Worm (Caenorhabditis elegans): ENCODE results near the gene asm-1.

asm-1 gene

ce11 chrII:6941520-6941919, 31.6 kb downstream of the asm-1 start:
- TF ChIP-seq sdc-2 (tag; optimal IDR thresholded peaks at IDR 0.05): no peak
- no peak for TF ChIP-seq tbx-7 (tag; optimal IDR thresholded peaks at IDR 0.05)
- TF ChIP-seq ceh-31 (tag; optimal IDR thresholded peaks at IDR 0.05): peak; percentile 59
- no peak for TF ChIP-seq nfya-1 (tag; optimal IDR thresholded peaks at IDR 0.05)

DNA sequence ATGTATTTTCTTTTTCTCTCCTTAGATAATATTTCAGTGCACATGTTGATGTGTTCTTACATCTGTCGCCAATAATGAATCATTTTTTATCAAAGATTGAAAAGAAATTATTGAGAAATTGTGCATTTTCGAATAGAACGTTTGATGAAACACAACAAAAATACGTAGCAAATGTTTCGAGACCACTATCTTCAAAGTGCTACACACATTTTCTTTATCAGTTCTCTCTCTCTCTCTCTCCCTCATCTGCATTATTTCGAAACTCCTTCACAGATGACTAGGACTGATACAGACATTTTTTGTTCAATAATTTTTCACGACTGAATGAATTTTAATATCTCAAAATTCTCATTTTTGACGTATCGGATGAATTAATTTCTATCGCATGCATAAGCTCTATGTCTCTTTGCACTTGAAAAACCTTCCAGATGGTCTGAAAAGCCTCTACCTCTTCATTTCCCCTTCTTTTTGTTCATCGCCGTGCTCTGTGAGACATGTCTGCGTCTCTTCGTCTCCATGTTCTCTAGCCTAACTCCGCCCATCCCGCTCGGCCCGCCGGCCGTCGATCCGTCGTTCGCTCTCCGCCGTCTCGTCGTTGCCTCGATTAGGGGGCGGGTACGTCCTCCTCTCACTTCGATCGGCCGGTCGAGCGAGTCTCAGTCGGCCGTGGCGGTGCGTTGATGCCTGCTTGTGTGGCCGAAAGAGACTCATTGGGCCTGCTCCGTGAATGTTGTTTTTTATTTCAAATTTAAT, 33.6 kb downstream of the asm-1 start:
- TF ChIP-seq lin-11 (tag; optimal IDR thresholded peaks at IDR 0.05) (no peak), hlh-6 (tag; optimal IDR thresholded peaks at IDR 0.05) (no peak), ref-2 (tag; optimal IDR thresholded peaks at IDR 0.05) (peak; percentile 72), lim-6 (tag; optimal IDR thresholded peaks at IDR 0.05) (no peak), pqm-1 (tag; optimal IDR thresholded peaks at IDR 0.05) (no peak), ceh-31 (tag; optimal IDR thresholded peaks at IDR 0.05) (peak; percentile 66), nfya-1 (tag; optimal IDR thresholded peaks at IDR 0.05) (peak; percentile 53), unc-55 (GFP tag; optimal IDR thresholded peaks at IDR 0.05) (no peak), elt-4 (tag; optimal IDR thresholded peaks at IDR 0.05) (no peak), ets-4 (tag; optimal IDR thresholded peaks at IDR 0.05) (no peak), madf-2 (tag; optimal IDR thresholded peaks at IDR 0.05) (no peak), fax-1 (tag; optimal IDR thresholded peaks at IDR 0.05) (no peak), fkh-10 (GFP tag; optimal IDR thresholded peaks at IDR 0.05) (no peak), pha-4 (tag; optimal IDR thresholded peaks at IDR 0.05) (no peak), pax-1 (tag; optimal IDR thresholded peaks at IDR 0.05) (peak; percentile 64), pat-9 (tag; optimal IDR thresholded peaks at IDR 0.05) (no peak), hlh-15 (tag; optimal IDR thresholded peaks at IDR 0.05) (no peak), K09A11.1 (tag; optimal IDR thresholded peaks at IDR 0.05; ENCODE audit: insufficient read depth) (no peak), sox-4 (tag; optimal IDR thresholded peaks at IDR 0.05) (peak; percentile 38), dve-1 (tag; optimal IDR thresholded peaks at IDR 0.05) (no peak), ceh-19 (GFP tag; optimal IDR thresholded peaks at IDR 0.05) (peak; percentile 37), T23F11.4 (GFP tag; optimal IDR thresholded peaks at IDR 0.05) (no peak), odd-2 (tag; optimal IDR thresholded peaks at IDR 0.05) (no peak), mec-3 (tag; optimal IDR thresholded peaks at IDR 0.05; ENCODE audit: borderline replicate concordance) (no peak), hlh-8 (tag; optimal IDR thresholded peaks at IDR 0.05) (no peak), ttx-3 (tag; optimal IDR thresholded peaks at IDR 0.05) (no peak), syd-9 (tag; optimal IDR thresholded peaks at IDR 0.05) (peak; percentile 52), C08G9.2 (tag; optimal IDR thresholded peaks at IDR 0.05) (peak; percentile 58), pros-1 (tag; optimal IDR thresholded peaks at IDR 0.05) (no peak), sdc-2 (tag; optimal IDR thresholded peaks at IDR 0.05) (peak; percentile 48), ceh-18 (tag; optimal IDR thresholded peaks at IDR 0.05) (no peak), ceh-48 (tag; optimal IDR thresholded peaks at IDR 0.05) (no peak), nhr-232 (tag; optimal IDR thresholded peaks at IDR 0.05) (peak; percentile 20), ceh-24 (tag; optimal IDR thresholded peaks at IDR 0.05) (no peak), ztf-16 (tag; optimal IDR thresholded peaks at IDR 0.05) (no peak), dmd-4 (tag; optimal IDR thresholded peaks at IDR 0.05; ENCODE audit: borderline replicate concordance) (no peak), nhr-11 (tag; optimal IDR thresholded peaks at IDR 0.05) (no peak), K02D7.2 (tag; optimal IDR thresholded peaks at IDR 0.05) (no peak), unc-86 (tag; optimal IDR thresholded peaks at IDR 0.05) (no peak), F13H6.1 (tag; optimal IDR thresholded peaks at IDR 0.05) (peak; percentile 18), pha-2 (tag; optimal IDR thresholded peaks at IDR 0.05) (no peak), ceh-30 (tag; optimal IDR thresholded peaks at IDR 0.05) (no peak), zip-5 (tag; optimal IDR thresholded peaks at IDR 0.05) (no peak), unc-42 (tag; optimal IDR thresholded peaks at IDR 0.05) (peak; percentile 53), rnt-1 (tag; optimal IDR thresholded peaks at IDR 0.05) (no peak), C38D4.7 (GFP tag; optimal IDR thresholded peaks at IDR 0.05) (peak; percentile 0), gmeb-2 (tag; optimal IDR thresholded peaks at IDR 0.05) (no peak), unc-3 (GFP tag; conservative IDR thresholded peaks at IDR 0.05) (no peak), unc-3 (tag; optimal IDR thresholded peaks at IDR 0.05) (no peak)

Measured in whole organism, late embryonic.